1 fruit fly cellular context compared by ENCODE assay signal in genomic region chr3L:15013957-15014692, dm6.
TF ChIP-seq lines count a peak whose summit lies in the region.

Reck (minus strand) TSS chr3L:15014062.

TF ChIP-seq in whole organism, embryonic, 481 proteins besides CTCF, POLR2A, EP300 and RAD21 (continued from another document and continues in another):
- TF ChIP-seq CG11398 (GFP tag; optimal IDR thresholded peaks at IDR 0.05; lab: Kevin White, UChicago) (no peak), chinmo (GFP tag; IDR thresholded peaks at IDR 0.05; lab: Robert Waterston, UW; ENCODE audit: partially characterized antibody) (no peak), Awh (GFP tag; IDR thresholded peaks at IDR 0.05; lab: Robert Waterston, UW) (peak; percentile 81), CG1647 (GFP tag; optimal IDR thresholded peaks at IDR 0.05; lab: Kevin White, UChicago) (peak; percentile 25), Atf-2 (GFP tag; optimal IDR thresholded peaks at IDR 0.05; lab: Kevin White, UChicago) (peak; percentile 11), CG13894 (tag; optimal IDR thresholded peaks at IDR 0.05; lab: Kevin White, UChicago) (peak; percentile 25), eyg (GFP tag; optimal IDR thresholded peaks at IDR 0.05; lab: Kevin White, UChicago) (no peak), CG2678 (tag; optimal IDR thresholded peaks at IDR 0.05; lab: Kevin White, UChicago) (peak; percentile 87), abd-A (tag; optimal IDR thresholded peaks at IDR 0.05; lab: Kevin White, UChicago) (no peak), CG11456 (GFP tag; IDR thresholded peaks at IDR 0.05; lab: Robert Waterston, UW) (peak; percentile 81), CG11696 (GFP tag; IDR thresholded peaks at IDR 0.05; lab: Robert Waterston, UW) (peak; percentile 61), oc (tag; optimal IDR thresholded peaks at IDR 0.05; lab: Kevin White, UChicago) (peak; percentile 80), lola (GFP tag; optimal IDR thresholded peaks at IDR 0.05; lab: Kevin White, UChicago) (peak in 1 of 3 experiments; percentile 78), kay (GFP tag; optimal IDR thresholded peaks at IDR 0.05; lab: Kevin White, UChicago) (peak; percentile 14), mld (GFP tag; IDR thresholded peaks at IDR 0.05; lab: Robert Waterston, UW; ENCODE audit: partially characterized antibody) (no peak), CG12769 (tag; optimal IDR thresholded peaks at IDR 0.05; lab: Kevin White, UChicago) (peak; percentile 16), bbx (GFP tag; IDR thresholded peaks at IDR 0.05; lab: Robert Waterston, UW; ENCODE audit: partially characterized antibody) (no peak; the same call in 1 of the 2 replicates), CG14710 (tag; optimal IDR thresholded peaks at IDR 0.05; lab: Kevin White, UChicago) (peak; percentile 86), CG33213 (GFP tag; optimal IDR thresholded peaks at IDR 0.05; lab: Kevin White, UChicago) (peak; percentile 48), mam (GFP tag; optimal IDR thresholded peaks at IDR 0.05; lab: Kevin White, UChicago) (peak; percentile 56), CG2712 (tag; optimal IDR thresholded peaks at IDR 0.05; lab: Kevin White, UChicago) (peak; percentile 89), CG12071 (GFP tag; optimal IDR thresholded peaks at IDR 0.05; lab: Kevin White, UChicago) (peak; percentile 72), CG9437 (GFP tag; optimal IDR thresholded peaks at IDR 0.05; lab: Kevin White, UChicago) (peak; percentile 62), Side (GFP tag; optimal IDR thresholded peaks at IDR 0.05; lab: Kevin White, UChicago) (peak; percentile 25), CG10959 (GFP tag; IDR thresholded peaks at IDR 0.05; lab: Robert Waterston, UW) (peak; percentile 66), B-H2 (GFP tag; optimal IDR thresholded peaks at IDR 0.05; lab: Kevin White, UChicago) (no peak), wor (GFP tag; IDR thresholded peaks at IDR 0.05; lab: Robert Waterston, UW) (peak; percentile 44), btn (GFP tag; optimal IDR thresholded peaks at IDR 0.05; lab: Kevin White, UChicago) (peak; percentile 34), CG10147 (GFP tag; optimal IDR thresholded peaks at IDR 0.05; lab: Kevin White, UChicago) (peak; percentile 76), run (tag; optimal IDR thresholded peaks at IDR 0.05; lab: Kevin White, UChicago) (peak; percentile 69), CG2875 (GFP tag; optimal IDR thresholded peaks at IDR 0.05; lab: Kevin White, UChicago) (peak; percentile 76), Usf (GFP tag; optimal IDR thresholded peaks at IDR 0.05; lab: Kevin White, UChicago) (no peak), hb (GFP tag; IDR thresholded peaks at IDR 0.05; lab: Robert Waterston, UW; ENCODE audit: partially characterized antibody) (no peak), hth (optimal IDR thresholded peaks at IDR 0.05; lab: Kevin White, UChicago) (no peak), CG6813 (GFP tag; optimal IDR thresholded peaks at IDR 0.05; lab: Kevin White, UChicago) (peak; percentile 86), HLH54F (GFP tag; optimal IDR thresholded peaks at IDR 0.05; lab: Kevin White, UChicago) (peak; percentile 7), tup (GFP tag; optimal IDR thresholded peaks at IDR 0.05; lab: Kevin White, UChicago) (peak; percentile 56), br (optimal IDR thresholded peaks at IDR 0.05; lab: Kevin White, UChicago) (no peak), sqz (GFP tag; optimal IDR thresholded peaks at IDR 0.05; lab: Kevin White, UChicago) (peak; percentile 74), pros (GFP tag; optimal IDR thresholded peaks at IDR 0.05; lab: Kevin White, UChicago) (no peak), CG32772 (GFP tag; IDR thresholded peaks at IDR 0.05; lab: Robert Waterston, UW) (peak; percentile 55), CG32767 (GFP tag; IDR thresholded peaks at IDR 0.05; lab: Robert Waterston, UW) (0 out of 2 replicates have a peak, but pooled peaks have one; percentile 19), CG7786 (GFP tag; optimal IDR thresholded peaks at IDR 0.05; lab: Kevin White, UChicago) (peak; percentile 20), CG12104 (GFP tag; optimal IDR thresholded peaks at IDR 0.05; lab: Kevin White, UChicago) (peak; percentile 87), PHDP (tag; optimal IDR thresholded peaks at IDR 0.05; lab: Kevin White, UChicago) (peak; percentile 89), CG12299 (tag; optimal IDR thresholded peaks at IDR 0.05; lab: Kevin White, UChicago) (peak; percentile 58), ERR (GFP tag; optimal IDR thresholded peaks at IDR 0.05; lab: Kevin White, UChicago) (no peak), chm (GFP tag; IDR thresholded peaks at IDR 0.05; lab: Robert Waterston, UW) (peak; percentile 92), pb (GFP tag; optimal IDR thresholded peaks at IDR 0.05; lab: Kevin White, UChicago) (no peak), Dll (GFP tag; IDR thresholded peaks at IDR 0.05; lab: Robert Waterston, UW; ENCODE audit: partially characterized antibody) (no peak), Ada2b (GFP tag; IDR thresholded peaks at IDR 0.05; lab: Robert Waterston, UW) (peak; percentile 83), CkIIα-i1 (GFP tag; IDR thresholded peaks at IDR 0.05; lab: Robert Waterston, UW) (no peak), Ets97D (GFP tag; optimal IDR thresholded peaks at IDR 0.05; lab: Kevin White, UChicago) (peak; percentile 29), danr (GFP tag; IDR thresholded peaks at IDR 0.05; lab: Robert Waterston, UW) (no peak), lab (GFP tag; optimal IDR thresholded peaks at IDR 0.05; lab: Kevin White, UChicago) (peak; percentile 90), schlank (tag; optimal IDR thresholded peaks at IDR 0.05; lab: Kevin White, UChicago) (peak; percentile 18), otp (GFP tag; IDR thresholded peaks at IDR 0.05; lab: Robert Waterston, UW) (peak; percentile 79; the same call in 2 of the 3 replicates), CG1603 (tag; optimal IDR thresholded peaks at IDR 0.05; lab: Kevin White, UChicago) (peak; percentile 40), CG7271 (tag; optimal IDR thresholded peaks at IDR 0.05; lab: Kevin White, UChicago) (peak; percentile 85), bcd (GFP tag; optimal IDR thresholded peaks at IDR 0.05; lab: Kevin White, UChicago) (peak; percentile 77), E2f1 (GFP tag; IDR thresholded peaks at IDR 0.05; lab: Robert Waterston, UW) (peak; percentile 81), sr (GFP tag; IDR thresholded peaks at IDR 0.05; lab: Robert Waterston, UW) (peak; percentile 41; the same call in 1 of the 3 replicates), grn (GFP tag; optimal IDR thresholded peaks at IDR 0.05; lab: Kevin White, UChicago) (peak; percentile 35), CG7963 (GFP tag; IDR thresholded peaks at IDR 0.05; lab: Robert Waterston, UW; ENCODE audit: partially characterized antibody) (no peak), row (GFP tag; IDR thresholded peaks at IDR 0.05; lab: Robert Waterston, UW) (peak; percentile 79), CG8765 (GFP tag; IDR thresholded peaks at IDR 0.05; lab: Robert Waterston, UW) (peak; percentile 70), Rx (GFP tag; IDR thresholded peaks at IDR 0.05; lab: Robert Waterston, UW) (peak; percentile 50; the same call in 1 of the 2 replicates), CG42726 (GFP tag; IDR thresholded peaks at IDR 0.05; lab: Robert Waterston, UW; ENCODE audit: partially characterized antibody) (0 out of 2 replicates have a peak, but pooled peaks have one; percentile 15), CG15073 (GFP tag; optimal IDR thresholded peaks at IDR 0.05; lab: Kevin White, UChicago) (peak; percentile 27), CG3065 (GFP tag; optimal IDR thresholded peaks at IDR 0.05; lab: Kevin White, UChicago) (peak; percentile 60), Ssrp (tag; optimal IDR thresholded peaks at IDR 0.05; lab: Kevin White, UChicago) (peak; percentile 74), CG17802 (tag; optimal IDR thresholded peaks at IDR 0.05; lab: Kevin White, UChicago) (peak; percentile 50), ttk (GFP tag; IDR thresholded peaks at IDR 0.05; lab: Robert Waterston, UW) (peak; percentile 44; the same call in 1 of the 2 replicates), CG34422 (GFP tag; IDR thresholded peaks at IDR 0.05; lab: Robert Waterston, UW) (peak; percentile 78), Asciz (GFP tag; optimal IDR thresholded peaks at IDR 0.05; lab: Kevin White, UChicago) (peak; percentile 83), CG2116 (GFP tag; optimal IDR thresholded peaks at IDR 0.05; lab: Kevin White, UChicago) (peak; percentile 87), CG2129 (GFP tag; IDR thresholded peaks at IDR 0.05; lab: Robert Waterston, UW; ENCODE audit: partially characterized antibody) (no peak), CG17568 (GFP tag; optimal IDR thresholded peaks at IDR 0.05; lab: Kevin White, UChicago) (peak; percentile 80), CG4404 (GFP tag; IDR thresholded peaks at IDR 0.05; lab: Robert Waterston, UW) (no peak), ATbp (GFP tag; optimal IDR thresholded peaks at IDR 0.05; lab: Kevin White, UChicago) (peak; percentile 83), H15 (GFP tag; IDR thresholded peaks at IDR 0.05; lab: Robert Waterston, UW) (peak; percentile 67), CG4617 (GFP tag; optimal IDR thresholded peaks at IDR 0.05; lab: Kevin White, UChicago; ENCODE audit: borderline replicate concordance) (peak; percentile 1), tll (GFP tag; optimal IDR thresholded peaks at IDR 0.05; lab: Kevin White, UChicago) (no peak), kah (GFP tag; optimal IDR thresholded peaks at IDR 0.05; lab: Kevin White, UChicago) (peak; percentile 74), ash1 (GFP tag; optimal IDR thresholded peaks at IDR 0.05; lab: Kevin White, UChicago) (no peak), Meics (GFP tag; optimal IDR thresholded peaks at IDR 0.05; lab: Kevin White, UChicago) (peak; percentile 83), CG14667 (GFP tag; IDR thresholded peaks at IDR 0.05; lab: Robert Waterston, UW) (no peak; the same call in 1 of the 2 replicates), Dref (GFP tag; IDR thresholded peaks at IDR 0.05; lab: Robert Waterston, UW) (no peak), ranshi (GFP tag; IDR thresholded peaks at IDR 0.05; lab: Robert Waterston, UW) (peak; percentile 83), CG12236 (GFP tag; optimal IDR thresholded peaks at IDR 0.05; lab: Kevin White, UChicago) (no peak), her (GFP tag; optimal IDR thresholded peaks at IDR 0.05; lab: Kevin White, UChicago) (no peak), CG16779 (GFP tag; IDR thresholded peaks at IDR 0.05; lab: Robert Waterston, UW) (0 out of 2 replicates have a peak, but pooled peaks have one; percentile 11), CG16813 (GFP tag; IDR thresholded peaks at IDR 0.05; lab: Robert Waterston, UW; ENCODE audit: partially characterized antibody) (no peak), HLH3B (GFP tag; IDR thresholded peaks at IDR 0.05; lab: Robert Waterston, UW) (peak; percentile 89), Bteb2 (GFP tag; optimal IDR thresholded peaks at IDR 0.05; lab: Kevin White, UChicago) (peak; percentile 59), CG10543 (GFP tag; optimal IDR thresholded peaks at IDR 0.05; lab: Kevin White, UChicago) (peak; percentile 52), en (GFP tag; optimal IDR thresholded peaks at IDR 0.05; lab: Kevin White, UChicago) (peak; percentile 39), Oaz (GFP tag; IDR thresholded peaks at IDR 0.05; lab: Robert Waterston, UW) (peak; percentile 57; the same call in 1 of the 2 replicates), CG12942 (GFP tag; optimal IDR thresholded peaks at IDR 0.05; lab: Kevin White, UChicago) (peak; percentile 68), nom (GFP tag; optimal IDR thresholded peaks at IDR 0.05; lab: Kevin White, UChicago) (peak; percentile 80), CG8290 (GFP tag; optimal IDR thresholded peaks at IDR 0.05; lab: Kevin White, UChicago) (peak; percentile 6), CG8290 (tag; optimal IDR thresholded peaks at IDR 0.05; lab: Kevin White, UChicago) (peak in 1 of 2 experiments; percentile 49), C15 (GFP tag; IDR thresholded peaks at IDR 0.05; lab: Robert Waterston, UW) (peak; percentile 73; the same call in 2 of the 3 replicates), BtbVII (GFP tag; optimal IDR thresholded peaks at IDR 0.05; lab: Kevin White, UChicago) (peak; percentile 85), vvl (GFP tag; IDR thresholded peaks at IDR 0.05; lab: Robert Waterston, UW) (peak; percentile 93), luna (GFP tag; optimal IDR thresholded peaks at IDR 0.05; lab: Kevin White, UChicago) (no peak), CG9609 (GFP tag; optimal IDR thresholded peaks at IDR 0.05; lab: Kevin White, UChicago) (peak; percentile 46), Sry-δ (GFP tag; optimal IDR thresholded peaks at IDR 0.05; lab: Kevin White, UChicago) (peak; percentile 2), HHEX (GFP tag; optimal IDR thresholded peaks at IDR 0.05; lab: Kevin White, UChicago) (peak; percentile 84), p53 (GFP tag; optimal IDR thresholded peaks at IDR 0.05; lab: Kevin White, UChicago) (no peak), CG8478 (optimal IDR thresholded peaks at IDR 0.05; lab: Kevin White, UChicago) (no peak), Spps (tag; optimal IDR thresholded peaks at IDR 0.05; lab: Kevin White, UChicago) (peak; percentile 88), CG16863 (GFP tag; optimal IDR thresholded peaks at IDR 0.05; lab: Kevin White, UChicago) (peak; percentile 42), rib (GFP tag; IDR thresholded peaks at IDR 0.05; lab: Robert Waterston, UW) (no peak), unpg (GFP tag; optimal IDR thresholded peaks at IDR 0.05; lab: Kevin White, UChicago) (peak; percentile 91), CrebB (tag; optimal IDR thresholded peaks at IDR 0.05; lab: Kevin White, UChicago) (peak; percentile 52), CG7928 (GFP tag; optimal IDR thresholded peaks at IDR 0.05; lab: Kevin White, UChicago) (peak; percentile 5), Opbp (GFP tag; IDR thresholded peaks at IDR 0.05; lab: Robert Waterston, UW; ENCODE audit: partially characterized antibody) (no peak), CG12659 (GFP tag; optimal IDR thresholded peaks at IDR 0.05; lab: Kevin White, UChicago) (peak; percentile 73), CG12744 (GFP tag; optimal IDR thresholded peaks at IDR 0.05; lab: Kevin White, UChicago) (no peak), CG18011 (GFP tag; optimal IDR thresholded peaks at IDR 0.05; lab: Kevin White, UChicago) (peak; percentile 56), Abd-B (GFP tag; optimal IDR thresholded peaks at IDR 0.05; lab: Kevin White, UChicago) (peak; percentile 39), slou (GFP tag; optimal IDR thresholded peaks at IDR 0.05; lab: Kevin White, UChicago) (peak; percentile 35), gcm2 (GFP tag; optimal IDR thresholded peaks at IDR 0.05; lab: Kevin White, UChicago) (peak; percentile 12), CG10267 (tag; optimal IDR thresholded peaks at IDR 0.05; lab: Kevin White, UChicago) (peak; percentile 88), gro (GFP tag; optimal IDR thresholded peaks at IDR 0.05; lab: Kevin White, UChicago) (no peak), Dek (tag; optimal IDR thresholded peaks at IDR 0.05; lab: Kevin White, UChicago) (peak; percentile 27), CG9797 (GFP tag; optimal IDR thresholded peaks at IDR 0.05; lab: Kevin White, UChicago) (peak; percentile 26), gce (GFP tag; IDR thresholded peaks at IDR 0.05; lab: Robert Waterston, UW) (peak; percentile 85), sim (GFP tag; IDR thresholded peaks at IDR 0.05; lab: Robert Waterston, UW) (peak; percentile 75)
